Worm (Caenorhabditis elegans): ENCODE measurements around the gene R151.2.

The R151.2 gene

DNA sequence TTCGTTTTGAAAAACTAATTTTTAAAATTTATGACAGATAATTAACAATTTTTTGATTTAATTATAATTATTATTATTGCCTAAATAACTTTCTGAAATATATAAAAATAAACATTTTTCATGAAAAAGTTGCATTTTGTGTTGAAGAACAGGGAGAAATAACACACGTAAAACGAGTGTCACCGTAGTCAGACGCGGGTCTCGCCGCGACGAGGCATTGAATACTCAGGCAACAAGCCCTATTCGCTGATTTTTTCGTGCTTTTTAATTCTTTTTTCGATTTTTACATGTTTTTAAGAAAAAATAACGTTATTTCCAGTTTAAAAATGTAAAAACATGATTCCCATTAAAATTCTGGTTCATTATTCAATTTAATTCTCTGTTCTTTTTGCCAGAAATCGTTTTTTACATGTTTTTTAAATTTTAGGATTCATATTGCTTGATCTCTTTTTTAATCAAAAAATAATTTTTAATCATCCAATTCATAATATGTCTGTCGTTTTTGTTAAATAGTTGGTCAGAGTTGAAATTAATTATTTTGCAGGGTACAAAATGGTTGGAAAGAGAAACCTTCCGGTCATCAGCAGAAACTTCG, 1.8 kb upstream of the R151.2 start, which contains the start of gene rpl-6 (continued):
- TF ChIP-seq snpc-3.4 (tag; optimal IDR thresholded peaks at IDR 0.05) (peak; percentile 85), him-1 (tag; optimal IDR thresholded peaks at IDR 0.05) (no peak), hlh-26 (GFP tag; conservative IDR thresholded peaks at IDR 0.05) (no peak), ceh-79 (tag; optimal IDR thresholded peaks at IDR 0.05) (no peak), hrde-1 (tag; optimal IDR thresholded peaks at IDR 0.05; ENCODE audit: borderline replicate concordance) (no peak), ceh-58 (GFP tag; IDR thresholded peaks at IDR 0.05) (no peak)

- TF ChIP-seq let-607 (tag; optimal IDR thresholded peaks at IDR 0.05) (no peak), Y67H2A.10 (GFP tag; conservative IDR thresholded peaks at IDR 0.05) (no peak), lin-26 (GFP tag; IDR thresholded peaks at IDR 0.05) (no peak), sea-2 (GFP tag; IDR thresholded peaks at IDR 0.05) (no peak), pha-4 (tag; optimal IDR thresholded peaks at IDR 0.05) (no peak), attf-5 (GFP tag; optimal IDR thresholded peaks at IDR 0.05) (no peak), madf-3 (GFP tag; IDR thresholded peaks at IDR 0.05) (peak; percentile 42; the same call in 1 of the 2 replicates), mcd-1 (GFP tag; IDR thresholded peaks at IDR 0.05) (0 out of 2 replicates have a peak, but pooled peaks have one; percentile 6), aptf-3 (GFP tag; IDR thresholded peaks at IDR 0.05) (no peak)
Measured at ce11 chrIII:7210486-7210885, 719 bp downstream of the R151.2 start.

DNA sequence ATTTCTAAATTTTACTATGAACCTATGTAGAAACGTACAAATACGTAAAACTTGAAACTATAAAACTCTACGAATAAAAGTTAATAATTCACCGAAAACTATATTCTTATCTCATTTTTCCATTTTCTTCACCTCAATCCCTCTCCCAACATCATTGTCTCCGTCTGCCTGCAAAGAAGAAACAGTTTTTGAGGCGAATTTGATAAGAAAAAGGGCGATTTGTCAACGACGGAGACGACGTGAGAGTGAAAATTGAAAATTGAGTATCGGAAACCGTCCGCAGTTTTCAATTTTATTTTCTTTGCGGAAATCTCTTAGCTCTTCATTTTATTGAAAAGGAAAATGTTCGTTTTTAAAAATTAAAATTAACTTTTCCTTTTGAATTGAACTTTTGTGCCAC, 2.3 kb downstream of the R151.2 start:
- TF ChIP-seq hmg-20 (GFP tag; IDR thresholded peaks at IDR 0.05) (no peak), nhr-80 (tag; optimal IDR thresholded peaks at IDR 0.05) (peak; percentile 50), nhr-90 (tag; optimal IDR thresholded peaks at IDR 0.05) (no peak)

- TF ChIP-seq mxl-1 (tag; optimal IDR thresholded peaks at IDR 0.05) (no peak), ceh-79 (tag; optimal IDR thresholded peaks at IDR 0.05) (no peak), hmg-1.2 (GFP tag; IDR thresholded peaks at IDR 0.05) (no peak), T07F8.4 (tag; optimal IDR thresholded peaks at IDR 0.05) (no peak), pbrm-1 (GFP tag; IDR thresholded peaks at IDR 0.05) (no peak), hmg-20 (GFP tag; IDR thresholded peaks at IDR 0.05) (no peak)
Measured at ce11 chrIII:7215532-7215931, 5.8 kb downstream of the R151.2 start.

- TF ChIP-seq atf-7 (tag; optimal IDR thresholded peaks at IDR 0.05) = no peak
- TF ChIP-seq ztf-28 (GFP tag; IDR thresholded peaks at IDR 0.05) = no peak
Measured at ce11 chrIII:7216226-7216625, 6.5 kb downstream of the R151.2 start, which contains the start of gene R151.1. TSS of gene R151.1 (plus strand) at chrIII:7216526.

ce11 chrIII:7216924-7217521, 7.3 kb downstream of the R151.2 start:
- TF ChIP-seq die-1 (tag; optimal IDR thresholded peaks at IDR 0.05) = no peak
- peak; percentile 5 for TF ChIP-seq K12H6.12 (tag; optimal IDR thresholded peaks at IDR 0.05)
- no peak for TF ChIP-seq K11D2.4 (GFP tag; IDR thresholded peaks at IDR 0.05)
- TF ChIP-seq snpc-4 (GFP tag; optimal IDR thresholded peaks at IDR 0.05) = no peak
- TF ChIP-seq snpc-4 (tag; optimal IDR thresholded peaks at IDR 0.05) = no peak
- TF ChIP-seq nfya-2 (GFP tag; IDR thresholded peaks at IDR 0.05) = no peak
- no peak for TF ChIP-seq cebp-1 (GFP tag; IDR thresholded peaks at IDR 0.05)
- no peak for TF ChIP-seq cebp-1 (tag; optimal IDR thresholded peaks at IDR 0.05)
- TF ChIP-seq madf-3 (GFP tag; IDR thresholded peaks at IDR 0.05) = no peak
- TF ChIP-seq ceh-58 (GFP tag; IDR thresholded peaks at IDR 0.05) = no peak
- no peak for TF ChIP-seq bed-2 (GFP tag; IDR thresholded peaks at IDR 0.05)
- no peak for TF ChIP-seq lir-1 (GFP tag; conservative IDR thresholded peaks at IDR 0.05)
- peak; percentile 24; the same call in 1 of the 2 replicates for TF ChIP-seq hmg-1.2 (GFP tag; IDR thresholded peaks at IDR 0.05)
- no peak for TF ChIP-seq dpff-1 (tag; optimal IDR thresholded peaks at IDR 0.05)

All from whole organism, young adult.